Fruit fly (Drosophila melanogaster) whole organism, embryonic: ENCODE data around the gene CG33230.

ENCODE experiments used
- Aef1 ChIP-seq: fragments of 200-800 bp; sonication (Bioruptor generic); IDR thresholded peaks from 3 replicates; pipeline ENCODE4 v1.3.6; 2022; ENCODE audit warnings: missing biosample characterization, missing genetic modification characterization
- Atf6 ChIP-seq: fragments of 200-800 bp; sonication (Bioruptor generic); IDR thresholded peaks from 2 replicates; pipeline ENCODE4 v1.3.6; 2022; ENCODE audit warnings: missing biosample characterization, missing genetic modification characterization
- CG10274 ChIP-seq: fragments of 200-800 bp; sonication (Bioruptor generic); optimal IDR thresholded peaks from 3 replicates; lab custom pipeline; 2017; ENCODE audit warnings: missing biosample characterization, mild to moderate bottlenecking, missing genetic modification characterization
- CG11695 ChIP-seq: fragments of 200-800 bp; sonication (Bioruptor generic); IDR thresholded peaks from 3 replicates; pipeline ENCODE4 v1.3.6; 2022; ENCODE audit warnings: missing biosample characterization, missing genetic modification characterization
- CG12236 ChIP-seq: fragments of 200-800 bp; sonication (Bioruptor generic); optimal IDR thresholded peaks from 2 replicates; lab custom pipeline; 2016; ENCODE audit warnings: missing biosample characterization, missing genetic modification characterization
- CG12659 ChIP-seq: fragments of 200-800 bp; sonication (Bioruptor generic); optimal IDR thresholded peaks from 3 replicates; lab custom pipeline; 2017; ENCODE audit warnings: mild to moderate bottlenecking, missing biosample characterization, missing genetic modification reagents, missing genetic modification characterization
- CG13123 ChIP-seq: fragments of 200-800 bp; sonication (Bioruptor generic); optimal IDR thresholded peaks from 2 replicates; lab custom pipeline; 2016; ENCODE audit warnings: missing biosample characterization, missing genetic modification characterization
- CG13287 ChIP-seq: fragments of 200-800 bp; sonication (Bioruptor generic); IDR thresholded peaks from 2 replicates; pipeline ENCODE4 v1.3.6; 2022; ENCODE audit warnings: missing biosample characterization, missing genetic modification characterization; ENCODE audit not compliant: partially characterized antibody
- CG13296 ChIP-seq: fragments of 200-800 bp; sonication (Bioruptor generic); optimal IDR thresholded peaks from 3 replicates; lab custom pipeline; 2018; ENCODE audit warnings: missing biosample characterization, mild to moderate bottlenecking, missing genetic modification characterization
- CG16815 ChIP-seq: fragments of 200-800 bp; sonication (Bioruptor generic); optimal IDR thresholded peaks from 3 replicates; lab custom pipeline; 2017; ENCODE audit warnings: missing biosample characterization, mild to moderate bottlenecking, missing genetic modification characterization
- CG17328 ChIP-seq: fragments of 200-800 bp; sonication (Bioruptor generic); IDR thresholded peaks from 2 replicates; pipeline ENCODE4 v1.3.6; 2022; ENCODE audit warnings: missing biosample characterization, missing genetic modification characterization
- CG17912 ChIP-seq: fragments of 200-800 bp; sonication (Bioruptor generic); optimal IDR thresholded peaks from 2 replicates; lab custom pipeline; 2018; ENCODE audit warnings: missing biosample characterization, mild to moderate bottlenecking, missing genetic modification characterization
- CG1832 ChIP-seq: fragments of 200-800 bp; sonication (Bioruptor generic); optimal IDR thresholded peaks from 2 replicates; lab custom pipeline; 2017; ENCODE audit warnings: missing biosample characterization, mild to moderate bottlenecking, missing genetic modification characterization, inconsistent platforms
- CG2129 ChIP-seq: fragments of 200-800 bp; sonication (Bioruptor generic); IDR thresholded peaks from 2 replicates; pipeline ENCODE4 v1.3.6; 2022; ENCODE audit warnings: missing biosample characterization, missing genetic modification characterization; ENCODE audit not compliant: partially characterized antibody
- CG2889 ChIP-seq: fragments of 200-800 bp; sonication (Bioruptor generic); IDR thresholded peaks from 3 replicates; pipeline ENCODE4 v1.3.6; 2022; ENCODE audit warnings: missing biosample characterization, missing genetic modification characterization
- CG30403 ChIP-seq: fragments of 200-800 bp; sonication (Bioruptor generic); optimal IDR thresholded peaks from 3 replicates; lab custom pipeline; 2016; ENCODE audit warnings: missing biosample characterization, missing genetic modification characterization
- CG5953 ChIP-seq: fragments of 200-800 bp; sonication (Bioruptor generic); IDR thresholded peaks from 2 replicates; pipeline ENCODE4 v1.3.6; 2022; ENCODE audit warnings: missing biosample characterization, missing genetic modification characterization
- CG7271 ChIP-seq: fragments of 200-800 bp; sonication (Bioruptor generic); optimal IDR thresholded peaks from 2 replicates; lab custom pipeline; 2018; ENCODE audit warnings: missing biosample characterization, mild to moderate bottlenecking, missing genetic modification characterization, moderate library complexity
- CG7372 ChIP-seq: fragments of 200-800 bp; sonication (Bioruptor generic); IDR thresholded peaks from 2 replicates; pipeline ENCODE4 v1.3.6; 2022; ENCODE audit warnings: missing biosample characterization, missing genetic modification characterization
- CG8281 ChIP-seq: fragments of 200-800 bp; sonication (Bioruptor generic); optimal IDR thresholded peaks from 2 replicates; lab custom pipeline; 2018; ENCODE audit warnings: missing biosample characterization, mild to moderate bottlenecking, missing genetic modification characterization, moderate library complexity
- CG8359 ChIP-seq: fragments of 200-800 bp; sonication (Bioruptor generic); optimal IDR thresholded peaks from 2 replicates; lab custom pipeline; 2017; ENCODE audit warnings: missing biosample characterization, mild to moderate bottlenecking, missing genetic modification characterization, borderline replicate concordance
- Chrac-16 ChIP-seq: fragments of 200-800 bp; sonication (Bioruptor generic); optimal IDR thresholded peaks from 3 replicates; lab custom pipeline; 2016; ENCODE audit warnings: missing biosample characterization, missing genetic modification characterization
- CrebB ChIP-seq: fragments of 200-800 bp; sonication (Bioruptor generic); optimal IDR thresholded peaks from 3 replicates; lab custom pipeline; 2018; ENCODE audit warnings: missing biosample characterization, mild to moderate bottlenecking, missing genetic modification characterization
- Eip74EF ChIP-seq, 2 experiments: fragments of 200-800 bp in 1 of 2; fragments of >200 bp in 1 of 2; sonication (Bioruptor generic) in 1 of 2; optimal IDR thresholded peaks; 2 replicates each; lab custom pipeline; 2017 to 2019; ENCODE audit warnings: missing biosample characterization in 2 of 2, missing genetic modification characterization in 2 of 2, mild to moderate bottlenecking in 1 of 2, moderate library complexity in 1 of 2
- Ets65A ChIP-seq: fragments of 200-800 bp; sonication (Bioruptor generic); peaks from one replicate; lab custom pipeline; 2016; ENCODE audit warnings: missing biosample characterization, missing genetic modification characterization
- Fer2 ChIP-seq: fragments of 200-800 bp; sonication (Bioruptor generic); optimal IDR thresholded peaks from 2 replicates; lab custom pipeline; 2018; ENCODE audit warnings: missing biosample characterization, mild to moderate bottlenecking, missing genetic modification characterization, moderate library complexity
- HLH3B ChIP-seq: fragments of 200-800 bp; sonication (Bioruptor generic); IDR thresholded peaks from 2 replicates; pipeline ENCODE4 v1.3.6; 2022; ENCODE audit warnings: missing biosample characterization, missing genetic modification characterization
- Hsf ChIP-seq: fragments of 200-800 bp; sonication (Bioruptor generic); optimal IDR thresholded peaks from 3 replicates; lab custom pipeline; 2016; ENCODE audit warnings: missing biosample characterization, missing genetic modification characterization
- NFAT ChIP-seq: fragments of 200-800 bp; sonication (Bioruptor generic); IDR thresholded peaks from 2 replicates; pipeline ENCODE4 v1.3.6; 2022; ENCODE audit warnings: missing biosample characterization, missing genetic modification characterization
- NK7.1 ChIP-seq: fragments of 200-800 bp; sonication (Bioruptor generic); optimal IDR thresholded peaks from 3 replicates; lab custom pipeline; 2016; ENCODE audit warnings: missing biosample characterization, missing genetic modification characterization
- Side ChIP-seq: fragments of 200-800 bp; sonication (Bioruptor generic); optimal IDR thresholded peaks from 2 replicates; lab custom pipeline; 2016; ENCODE audit warnings: missing biosample characterization, missing genetic modification characterization
- Sox100B ChIP-seq: fragments of 200-800 bp; sonication (Bioruptor generic); optimal IDR thresholded peaks from 3 replicates; lab custom pipeline; 2018; ENCODE audit warnings: missing biosample characterization, mild to moderate bottlenecking, missing genetic modification characterization
- az2 ChIP-seq: fragments of 200-800 bp; sonication (Bioruptor generic); optimal IDR thresholded peaks from 3 replicates; lab custom pipeline; 2016; ENCODE audit warnings: missing biosample characterization, missing genetic modification characterization
- danr ChIP-seq: fragments of 200-800 bp; sonication (Bioruptor generic); IDR thresholded peaks from 2 replicates; pipeline ENCODE4 v1.3.6; 2022; ENCODE audit warnings: missing biosample characterization, missing genetic modification characterization
- esg ChIP-seq: fragments of 200-800 bp; sonication (Bioruptor generic); conservative IDR thresholded peaks from 2 replicates; pipeline ENCODE4 v1.3.6; 2022; ENCODE audit warnings: missing biosample characterization, missing genetic modification characterization
- exex ChIP-seq: fragments of 200-800 bp; sonication (Bioruptor generic); optimal IDR thresholded peaks from 4 replicates; lab custom pipeline; 2018; ENCODE audit warnings: missing biosample characterization, mild to moderate bottlenecking, missing genetic modification characterization, moderate library complexity
- gcm ChIP-seq: fragments of 200-800 bp; sonication (Bioruptor generic); optimal IDR thresholded peaks from 2 replicates; lab custom pipeline; 2019; ENCODE audit warnings: missing biosample characterization, mild to moderate bottlenecking, missing genetic modification characterization, moderate library complexity
- grn ChIP-seq: fragments of 200-800 bp; sonication (Bioruptor generic); optimal IDR thresholded peaks from 3 replicates; lab custom pipeline; 2017; ENCODE audit warnings: missing biosample characterization, missing genetic modification characterization
- hth ChIP-seq: fragments of >200 bp; optimal IDR thresholded peaks from 2 replicates; lab custom pipeline; 2017; ENCODE audit warnings: inconsistent platforms
- ken ChIP-seq: fragments of 200-800 bp; sonication (Bioruptor generic); IDR thresholded peaks from 3 replicates; pipeline ENCODE4 v1.3.6; 2022; ENCODE audit warnings: missing biosample characterization, missing genetic modification characterization
- nom ChIP-seq: fragments of 200-800 bp; sonication (Bioruptor generic); optimal IDR thresholded peaks from 2 replicates; lab custom pipeline; 2017; ENCODE audit warnings: missing biosample characterization, missing genetic modification characterization, mild to moderate bottlenecking, moderate library complexity, missing genetic modification reagents
- org-1 ChIP-seq: fragments of 200-800 bp; sonication (Bioruptor generic); optimal IDR thresholded peaks from 2 replicates; lab custom pipeline; 2017; ENCODE audit warnings: missing biosample characterization, missing genetic modification characterization
- pzg ChIP-seq: fragments of 200-800 bp; sonication (Bioruptor generic); optimal IDR thresholded peaks from 3 replicates; lab custom pipeline; 2018; ENCODE audit warnings: missing biosample characterization, mild to moderate bottlenecking, missing genetic modification characterization, moderate library complexity
- sd ChIP-seq: fragments of 200-800 bp; sonication (Bioruptor generic); optimal IDR thresholded peaks from 3 replicates; lab custom pipeline; 2018; ENCODE audit warnings: missing biosample characterization, mild to moderate bottlenecking, missing genetic modification characterization, moderate library complexity
- sens ChIP-seq: fragments of 200-800 bp; sonication (Bioruptor generic); peaks from one replicate; lab custom pipeline; 2016; ENCODE audit warnings: missing biosample characterization, missing genetic modification characterization
- sisA ChIP-seq: fragments of 200-800 bp; sonication (Bioruptor generic); IDR thresholded peaks from 2 replicates; pipeline ENCODE4 v1.3.6; 2022; ENCODE audit warnings: missing biosample characterization, missing genetic modification characterization
- sr ChIP-seq: fragments of 200-800 bp; sonication (Bioruptor generic); IDR thresholded peaks from 3 replicates; pipeline ENCODE4 v1.3.6; 2022; ENCODE audit warnings: missing biosample characterization, missing genetic modification characterization
- tio ChIP-seq: fragments of 200-800 bp; sonication (Bioruptor generic); optimal IDR thresholded peaks from 2 replicates; lab custom pipeline; 2017; ENCODE audit warnings: missing biosample characterization, missing genetic modification characterization, inconsistent platforms
- trem ChIP-seq: fragments of 200-800 bp; optimal IDR thresholded peaks from 3 replicates; lab custom pipeline; 2019; ENCODE audit warnings: missing biosample characterization, mild to moderate bottlenecking, missing genetic modification characterization, moderate library complexity
- wdn ChIP-seq: fragments of 200-800 bp; sonication (Bioruptor generic); IDR thresholded peaks from 2 replicates; pipeline ENCODE4 v1.3.6; 2022; ENCODE audit warnings: missing biosample characterization, missing genetic modification characterization

The CG33230 gene

DNA sequence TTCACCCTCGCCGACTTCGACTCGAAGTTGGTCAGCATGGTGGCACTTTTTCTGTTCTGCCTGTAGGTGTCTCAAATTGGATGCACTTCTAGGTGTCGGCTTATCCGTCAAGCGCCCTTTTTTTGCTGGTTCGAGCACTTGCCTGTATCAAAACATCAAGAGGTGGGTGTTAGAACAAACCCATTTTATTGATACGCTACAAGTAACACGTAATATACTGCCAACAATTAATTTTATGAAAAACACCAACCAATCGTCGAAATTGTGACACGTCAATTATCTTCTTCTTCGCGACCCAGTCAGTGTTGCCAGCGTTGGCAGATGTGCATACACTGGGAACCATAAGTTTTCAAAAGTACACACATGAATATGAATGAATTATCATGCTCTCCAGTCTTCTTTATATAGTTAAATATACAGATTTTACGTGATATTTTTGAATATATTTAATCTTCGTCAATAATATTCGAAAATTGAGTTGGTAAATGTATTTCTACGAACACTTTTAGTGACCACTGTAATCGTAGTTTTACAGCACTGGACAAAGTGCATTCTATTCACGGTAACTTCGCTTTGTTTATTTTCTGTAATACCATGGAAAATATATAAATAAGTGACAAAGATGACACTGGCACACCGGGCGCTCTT is 26.8 kb downstream of the CG33230 start, which contains the start of the genes alphaCOP and CG13919 (continued):
- TF ChIP-seq CG1832 (no peak), CG8359 (GFP tag; lab: Kevin White, UChicago) (peak; percentile 79), CG13296 (GFP tag; lab: Kevin White, UChicago) (peak; percentile 93), CrebB (tag; lab: Kevin White, UChicago) (peak; percentile 95), Aef1 (GFP tag; lab: Robert Waterston, UW) (peak; percentile 97), Sox100B (GFP tag; lab: Kevin White, UChicago) (no peak), CG30403 (GFP tag; lab: Kevin White, UChicago) (peak; percentile 98), NFAT (peak; percentile 96), danr (peak; percentile 65), CG2129 (no peak), gcm (GFP tag; lab: Kevin White, UChicago) (peak; percentile 96), CG5953 (GFP tag; lab: Robert Waterston, UW) (peak; percentile 97), esg (peak; percentile 98), NK7.1 (GFP tag; lab: Kevin White, UChicago) (peak; percentile 91), CG7372 (GFP tag; lab: Robert Waterston, UW) (peak; percentile 97), wdn (peak; percentile 96), CG16815 (GFP tag; lab: Kevin White, UChicago) (peak; percentile 95), Hsf (peak; percentile 97), grn (GFP tag; lab: Kevin White, UChicago) (peak; percentile 85), Chrac-16 (GFP tag; lab: Kevin White, UChicago) (peak; percentile 98), HLH3B (GFP tag; lab: Robert Waterston, UW) (peak; percentile 95), az2 (GFP tag; lab: Kevin White, UChicago) (peak; percentile 98), CG8281 (tag; lab: Kevin White, UChicago) (peak; percentile 82), Fer2 (tag; lab: Kevin White, UChicago) (peak; percentile 89), sisA (GFP tag; lab: Robert Waterston, UW) (peak; percentile 92), CG10274 (GFP tag; lab: Kevin White, UChicago) (peak; percentile 61), CG17328 (GFP tag; lab: Robert Waterston, UW) (peak; percentile 98), CG11695 (GFP tag; lab: Robert Waterston, UW) (peak; percentile 95), Ets65A (GFP tag; lab: Kevin White, UChicago) (peak; percentile 99), tio (GFP tag; lab: Kevin White, UChicago) (no peak), Side (GFP tag; lab: Kevin White, UChicago) (peak; percentile 67), trem (tag; lab: Kevin White, UChicago) (peak; percentile 92), CG13123 (GFP tag; lab: Kevin White, UChicago) (peak; percentile 94), CG12659 (GFP tag; lab: Kevin White, UChicago) (peak; percentile 98), CG2889 (peak; percentile 98), Eip74EF (GFP tag; optimal IDR thresholded peaks at IDR 0.05; lab: Kevin White, UChicago) (peak in 1 of 2 experiments; percentile 96), sr (GFP tag; lab: Robert Waterston, UW) (peak; percentile 56; the same call in 2 of the 3 replicates), CG13287 (GFP tag; lab: Robert Waterston, UW) (peak; percentile 54; the same call in 1 of the 2 replicates)
- TF ChIP-seq, all 482 proteins: peak for 432

DNA sequence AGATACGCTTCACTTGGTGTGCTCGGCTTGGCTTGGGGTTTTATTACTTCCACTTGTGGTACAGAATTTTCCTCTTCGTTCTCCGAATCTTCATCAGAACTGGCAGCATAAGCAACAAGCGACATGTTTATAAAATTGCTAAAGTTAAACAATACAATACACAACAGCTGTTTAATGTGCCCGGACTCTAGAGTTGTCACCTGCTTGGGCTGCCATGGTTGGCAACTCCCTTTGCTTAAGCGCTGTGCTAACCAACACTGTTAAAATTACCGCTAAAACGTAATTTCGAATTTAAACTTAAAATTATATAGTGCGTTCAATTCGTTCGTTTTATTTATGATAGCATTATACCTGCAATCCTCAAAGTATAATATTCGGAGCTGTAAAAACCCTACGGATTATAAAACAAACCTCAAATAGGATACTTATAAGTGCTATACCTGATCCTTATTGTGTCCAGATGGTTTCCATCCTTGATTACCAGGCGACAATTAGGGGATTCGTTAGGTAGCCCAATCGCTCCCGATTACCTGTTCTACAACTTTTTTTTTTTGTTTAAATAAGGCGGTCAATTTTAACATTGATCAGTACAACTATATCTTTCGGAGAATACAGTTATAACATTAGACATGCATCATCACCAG is 29.2 kb downstream of the CG33230 start, which contains the start of the genes CG17249 and Bro:
Gene CG17249 (minus strand): TSS at position 189 of the 644 bp plus-strand sequence.
Gene Bro (plus strand): TSS at position 594 of the 644 bp plus-strand sequence.
- TF ChIP-seq Chrac-16 (GFP tag; lab: Kevin White, UChicago), result peak; percentile 19
- TF ChIP-seq sens (GFP tag; lab: Kevin White, UChicago), result peak; percentile 55
- TF ChIP-seq hth, result no peak
- TF ChIP-seq ken (GFP tag; lab: Robert Waterston, UW), result peak; percentile 69
- peak; percentile 93 for TF ChIP-seq pzg (GFP tag; lab: Kevin White, UChicago)
- TF ChIP-seq CG17912 (GFP tag; lab: Kevin White, UChicago), result no peak
- no peak for TF ChIP-seq org-1 (GFP tag; lab: Kevin White, UChicago)
- no peak for TF ChIP-seq CG7271
- no peak for TF ChIP-seq CG12236 (GFP tag; lab: Kevin White, UChicago)
- TF ChIP-seq nom (GFP tag; lab: Kevin White, UChicago), result no peak
- no peak for TF ChIP-seq exex (tag; lab: Kevin White, UChicago)
- TF ChIP-seq sd, result no peak
- no peak for TF ChIP-seq Atf6
